1 fruit fly cellular context compared by ENCODE assay signal in the genomic region with DNA sequence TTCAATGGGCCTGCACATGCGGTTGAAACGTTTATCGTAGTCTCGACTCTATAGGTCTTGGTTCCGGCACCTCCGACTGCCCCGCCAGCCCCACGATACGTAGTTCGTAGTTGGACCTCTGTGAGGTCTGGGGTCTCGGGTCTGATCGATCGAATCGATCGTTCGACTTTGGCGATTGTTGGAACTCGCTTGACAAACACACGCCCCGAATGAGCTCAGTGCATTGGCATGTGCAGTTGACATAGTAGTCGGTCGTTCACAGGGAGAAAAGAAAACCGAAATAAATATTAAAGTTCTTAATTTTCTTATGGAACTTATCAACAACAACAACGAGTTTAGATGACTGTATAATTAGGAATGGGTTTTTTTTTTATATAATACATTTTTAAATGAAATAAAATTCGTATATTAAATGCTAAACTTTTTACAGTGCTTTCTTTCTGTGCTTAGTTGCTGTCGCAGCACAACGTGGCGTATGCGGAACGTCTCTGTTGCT.
TF ChIP-seq lines count a peak whose summit lies in the region.

No protein-coding gene starts in this region.

TF ChIP-seq in whole organism, embryonic, 481 proteins besides CTCF, POLR2A, EP300 and RAD21 (continued from another document and continues in another):
- TF ChIP-seq Sin3A (optimal IDR thresholded peaks at IDR 0.05; lab: Kevin White, UChicago) (no peak), ab (GFP tag; optimal IDR thresholded peaks at IDR 0.05; lab: Kevin White, UChicago) (no peak), CHES-1-like (GFP tag; optimal IDR thresholded peaks at IDR 0.05; lab: Kevin White, UChicago) (no peak), dmrt11E (tag; optimal IDR thresholded peaks at IDR 0.05; lab: Kevin White, UChicago) (no peak), CG10431 (GFP tag; optimal IDR thresholded peaks at IDR 0.05; lab: Kevin White, UChicago) (no peak), pum (GFP tag; optimal IDR thresholded peaks at IDR 0.05; lab: Kevin White, UChicago) (no peak), hkb (optimal IDR thresholded peaks at IDR 0.05; lab: Kevin White, UChicago) (no peak), hkb (GFP tag; IDR thresholded peaks at IDR 0.05; lab: Robert Waterston, UW) (peak; percentile 33; the same call in 1 of the 2 replicates), chm (GFP tag; IDR thresholded peaks at IDR 0.05; lab: Robert Waterston, UW) (no peak), nerfin-1 (tag; optimal IDR thresholded peaks at IDR 0.05; lab: Kevin White, UChicago) (no peak), Lpt (GFP tag; optimal IDR thresholded peaks at IDR 0.05; lab: Kevin White, UChicago) (no peak), prd (optimal IDR thresholded peaks at IDR 0.05; lab: Kevin White, UChicago) (no peak), prd (GFP tag; IDR thresholded peaks at IDR 0.05; lab: Robert Waterston, UW) (peak; percentile 21; the same call in 1 of the 3 replicates), CG17612 (GFP tag; IDR thresholded peaks at IDR 0.05; lab: Robert Waterston, UW) (no peak), trem (tag; optimal IDR thresholded peaks at IDR 0.05; lab: Kevin White, UChicago) (no peak), nau (GFP tag; optimal IDR thresholded peaks at IDR 0.05; lab: Kevin White, UChicago) (no peak), CG7271 (tag; optimal IDR thresholded peaks at IDR 0.05; lab: Kevin White, UChicago) (no peak), CG9727 (GFP tag; optimal IDR thresholded peaks at IDR 0.05; lab: Kevin White, UChicago) (no peak), da (GFP tag; optimal IDR thresholded peaks at IDR 0.05; lab: Kevin White, UChicago) (no peak), NFAT (GFP tag; IDR thresholded peaks at IDR 0.05; lab: Robert Waterston, UW) (no peak), E2f2 (GFP tag; IDR thresholded peaks at IDR 0.05; lab: Robert Waterston, UW) (0 out of 2 replicates have a peak, but pooled peaks have one; percentile 16), CG6791 (GFP tag; IDR thresholded peaks at IDR 0.05; lab: Robert Waterston, UW; ENCODE audit: partially characterized antibody) (no peak), CG4854 (GFP tag; optimal IDR thresholded peaks at IDR 0.05; lab: Kevin White, UChicago) (no peak), CG17568 (GFP tag; optimal IDR thresholded peaks at IDR 0.05; lab: Kevin White, UChicago) (no peak), Hmr (GFP tag; optimal IDR thresholded peaks at IDR 0.05; lab: Kevin White, UChicago) (no peak), Myb (GFP tag; optimal IDR thresholded peaks at IDR 0.05; lab: Kevin White, UChicago) (no peak), exex (tag; optimal IDR thresholded peaks at IDR 0.05; lab: Kevin White, UChicago) (no peak), sug (tag; optimal IDR thresholded peaks at IDR 0.05; lab: Kevin White, UChicago) (no peak), bsh (GFP tag; optimal IDR thresholded peaks at IDR 0.05; lab: Kevin White, UChicago) (peak in 1 of 2 experiments; percentile 59), CG6813 (GFP tag; optimal IDR thresholded peaks at IDR 0.05; lab: Kevin White, UChicago) (no peak), NC2β (GFP tag; optimal IDR thresholded peaks at IDR 0.05; lab: Kevin White, UChicago) (no peak), CG1832 (GFP tag; optimal IDR thresholded peaks at IDR 0.05; lab: Kevin White, UChicago) (no peak), CG32767 (GFP tag; IDR thresholded peaks at IDR 0.05; lab: Robert Waterston, UW) (0 out of 2 replicates have a peak, but pooled peaks have one; percentile 38), Ada2b (GFP tag; IDR thresholded peaks at IDR 0.05; lab: Robert Waterston, UW) (0 out of 2 replicates have a peak, but pooled peaks have one; percentile 8), unc-4 (GFP tag; IDR thresholded peaks at IDR 0.05; lab: Robert Waterston, UW; ENCODE audit: partially characterized antibody) (no peak), CG10366 (GFP tag; IDR thresholded peaks at IDR 0.05; lab: Robert Waterston, UW) (no peak), Rx (GFP tag; IDR thresholded peaks at IDR 0.05; lab: Robert Waterston, UW) (no peak), inv (GFP tag; IDR thresholded peaks at IDR 0.05; lab: Robert Waterston, UW; ENCODE audit: partially characterized antibody) (no peak), CG8478 (optimal IDR thresholded peaks at IDR 0.05; lab: Kevin White, UChicago) (no peak), Sry-β (GFP tag; optimal IDR thresholded peaks at IDR 0.05; lab: Kevin White, UChicago) (no peak), E2f1 (GFP tag; IDR thresholded peaks at IDR 0.05; lab: Robert Waterston, UW) (no peak), D (optimal IDR thresholded peaks at IDR 0.05; lab: Kevin White, UChicago) (no peak), D (GFP tag; optimal IDR thresholded peaks at IDR 0.05; lab: Kevin White, UChicago) (no peak), Fer3 (tag; optimal IDR thresholded peaks at IDR 0.05; lab: Kevin White, UChicago) (no peak), dmrt99B (tag; optimal IDR thresholded peaks at IDR 0.05; lab: Kevin White, UChicago) (peak; percentile 63), CG2120 (GFP tag; optimal IDR thresholded peaks at IDR 0.05; lab: Kevin White, UChicago) (no peak), Oli (tag; optimal IDR thresholded peaks at IDR 0.05; lab: Kevin White, UChicago) (peak; percentile 28), CG30020 (tag; optimal IDR thresholded peaks at IDR 0.05; lab: Kevin White, UChicago) (no peak), CkIIα-i1 (GFP tag; IDR thresholded peaks at IDR 0.05; lab: Robert Waterston, UW) (no peak), CG18764 (GFP tag; optimal IDR thresholded peaks at IDR 0.05; lab: Kevin White, UChicago) (no peak), H2.0 (GFP tag; IDR thresholded peaks at IDR 0.05; lab: Robert Waterston, UW) (no peak), BtbVII (GFP tag; optimal IDR thresholded peaks at IDR 0.05; lab: Kevin White, UChicago) (no peak), sd (tag; optimal IDR thresholded peaks at IDR 0.05; lab: Kevin White, UChicago) (peak; percentile 34), kay (GFP tag; optimal IDR thresholded peaks at IDR 0.05; lab: Kevin White, UChicago) (no peak), CG9215 (GFP tag; IDR thresholded peaks at IDR 0.05; lab: Robert Waterston, UW) (no peak), CG11696 (GFP tag; IDR thresholded peaks at IDR 0.05; lab: Robert Waterston, UW) (no peak), CG13894 (tag; optimal IDR thresholded peaks at IDR 0.05; lab: Kevin White, UChicago) (no peak), ham (GFP tag; IDR thresholded peaks at IDR 0.05; lab: Robert Waterston, UW) (no peak), CG12104 (GFP tag; optimal IDR thresholded peaks at IDR 0.05; lab: Kevin White, UChicago) (no peak), CG3407 (GFP tag; optimal IDR thresholded peaks at IDR 0.05; lab: Kevin White, UChicago) (no peak), CG9609 (GFP tag; optimal IDR thresholded peaks at IDR 0.05; lab: Kevin White, UChicago) (no peak), ftz-f1 (GFP tag; optimal IDR thresholded peaks at IDR 0.05; lab: Kevin White, UChicago) (no peak), CG18011 (GFP tag; optimal IDR thresholded peaks at IDR 0.05; lab: Kevin White, UChicago) (no peak), CG15011 (GFP tag; optimal IDR thresholded peaks at IDR 0.05; lab: Kevin White, UChicago) (no peak), h (optimal IDR thresholded peaks at IDR 0.05; lab: Kevin White, UChicago) (no peak), ci (GFP tag; IDR thresholded peaks at IDR 0.05; lab: Robert Waterston, UW) (no peak), Max (GFP tag; optimal IDR thresholded peaks at IDR 0.05; lab: Kevin White, UChicago) (no peak), CG16813 (GFP tag; IDR thresholded peaks at IDR 0.05; lab: Robert Waterston, UW; ENCODE audit: partially characterized antibody) (no peak), CG8281 (tag; optimal IDR thresholded peaks at IDR 0.05; lab: Kevin White, UChicago) (no peak), Usf (GFP tag; optimal IDR thresholded peaks at IDR 0.05; lab: Kevin White, UChicago) (no peak), ash1 (GFP tag; optimal IDR thresholded peaks at IDR 0.05; lab: Kevin White, UChicago) (no peak), Hr51 (GFP tag; optimal IDR thresholded peaks at IDR 0.05; lab: Kevin White, UChicago) (peak in 1 of 2 experiments; percentile 61), HLHmδ (GFP tag; optimal IDR thresholded peaks at IDR 0.05; lab: Kevin White, UChicago) (no peak), grn (GFP tag; optimal IDR thresholded peaks at IDR 0.05; lab: Kevin White, UChicago) (no peak), Jarid2 (GFP tag; optimal IDR thresholded peaks at IDR 0.05; lab: Kevin White, UChicago) (no peak), fru (optimal IDR thresholded peaks at IDR 0.05; lab: Kevin White, UChicago) (no peak), CG34376 (GFP tag; optimal IDR thresholded peaks at IDR 0.05; lab: Kevin White, UChicago) (no peak), Dp (GFP tag; optimal IDR thresholded peaks at IDR 0.05; lab: Kevin White, UChicago) (no peak), CG3065 (GFP tag; optimal IDR thresholded peaks at IDR 0.05; lab: Kevin White, UChicago) (no peak), Hand (GFP tag; optimal IDR thresholded peaks at IDR 0.05; lab: Kevin White, UChicago) (no peak), gcm (GFP tag; optimal IDR thresholded peaks at IDR 0.05; lab: Kevin White, UChicago) (no peak), CG15073 (GFP tag; optimal IDR thresholded peaks at IDR 0.05; lab: Kevin White, UChicago) (no peak), seq (GFP tag; IDR thresholded peaks at IDR 0.05; lab: Robert Waterston, UW) (0 out of 2 replicates have a peak, but pooled peaks have one; percentile 12), insv (GFP tag; optimal IDR thresholded peaks at IDR 0.05; lab: Kevin White, UChicago) (no peak), Optix (GFP tag; IDR thresholded peaks at IDR 0.05; lab: Robert Waterston, UW) (no peak), hb (GFP tag; IDR thresholded peaks at IDR 0.05; lab: Robert Waterston, UW; ENCODE audit: partially characterized antibody) (no peak), Antp (GFP tag; optimal IDR thresholded peaks at IDR 0.05; lab: Kevin White, UChicago) (no peak), chn (GFP tag; optimal IDR thresholded peaks at IDR 0.05; lab: Kevin White, UChicago) (no peak), caup (GFP tag; optimal IDR thresholded peaks at IDR 0.05; lab: Kevin White, UChicago; ENCODE audit: severe bottlenecking) (no peak), lmd (GFP tag; IDR thresholded peaks at IDR 0.05; lab: Robert Waterston, UW) (no peak), gsb (GFP tag; IDR thresholded peaks at IDR 0.05; lab: Robert Waterston, UW) (no peak), B-H1 (GFP tag; IDR thresholded peaks at IDR 0.05; lab: Robert Waterston, UW) (no peak), sim (GFP tag; IDR thresholded peaks at IDR 0.05; lab: Robert Waterston, UW) (no peak), CG3838 (GFP tag; optimal IDR thresholded peaks at IDR 0.05; lab: Kevin White, UChicago) (no peak), CG2199 (GFP tag; IDR thresholded peaks at IDR 0.05; lab: Robert Waterston, UW) (no peak), Nf-YA (GFP tag; IDR thresholded peaks at IDR 0.05; lab: Robert Waterston, UW) (no peak), CG9876 (GFP tag; optimal IDR thresholded peaks at IDR 0.05; lab: Kevin White, UChicago) (no peak), vvl (GFP tag; IDR thresholded peaks at IDR 0.05; lab: Robert Waterston, UW) (no peak), odd (GFP tag; optimal IDR thresholded peaks at IDR 0.05; lab: Kevin White, UChicago) (no peak), ken (GFP tag; IDR thresholded peaks at IDR 0.05; lab: Robert Waterston, UW) (no peak), Chrac-16 (GFP tag; optimal IDR thresholded peaks at IDR 0.05; lab: Kevin White, UChicago) (no peak), Stat92E (GFP tag; optimal IDR thresholded peaks at IDR 0.05; lab: Kevin White, UChicago) (no peak), p53 (GFP tag; optimal IDR thresholded peaks at IDR 0.05; lab: Kevin White, UChicago) (no peak), Nf-YC (tag; optimal IDR thresholded peaks at IDR 0.05; lab: Kevin White, UChicago) (no peak), cg (GFP tag; optimal IDR thresholded peaks at IDR 0.05; lab: Kevin White, UChicago) (no peak), her (GFP tag; optimal IDR thresholded peaks at IDR 0.05; lab: Kevin White, UChicago) (no peak), CG33557 (GFP tag; optimal IDR thresholded peaks at IDR 0.05; lab: Kevin White, UChicago) (no peak), CG7928 (GFP tag; optimal IDR thresholded peaks at IDR 0.05; lab: Kevin White, UChicago) (no peak), Asciz (GFP tag; optimal IDR thresholded peaks at IDR 0.05; lab: Kevin White, UChicago) (peak; percentile 34), Sry-δ (GFP tag; optimal IDR thresholded peaks at IDR 0.05; lab: Kevin White, UChicago) (no peak), CG9437 (GFP tag; optimal IDR thresholded peaks at IDR 0.05; lab: Kevin White, UChicago) (no peak), HLH3B (GFP tag; IDR thresholded peaks at IDR 0.05; lab: Robert Waterston, UW) (0 out of 2 replicates have a peak, but pooled peaks have one; percentile 41), ara (GFP tag; IDR thresholded peaks at IDR 0.05; lab: Robert Waterston, UW) (no peak), CG17385 (GFP tag; optimal IDR thresholded peaks at IDR 0.05; lab: Kevin White, UChicago) (peak; percentile 13), CG2116 (GFP tag; optimal IDR thresholded peaks at IDR 0.05; lab: Kevin White, UChicago) (no peak), HmgZ (tag; optimal IDR thresholded peaks at IDR 0.05; lab: Kevin White, UChicago) (no peak), Atf-2 (GFP tag; optimal IDR thresholded peaks at IDR 0.05; lab: Kevin White, UChicago) (no peak), pan (optimal IDR thresholded peaks at IDR 0.05; lab: Kevin White, UChicago) (no peak), pan (GFP tag; optimal IDR thresholded peaks at IDR 0.05 in 1 of 2, IDR thresholded peaks at IDR 0.05 in 1 of 2) (peak in 1 of 2 experiments; percentile 55), CG11456 (GFP tag; IDR thresholded peaks at IDR 0.05; lab: Robert Waterston, UW) (no peak), Bteb2 (GFP tag; optimal IDR thresholded peaks at IDR 0.05; lab: Kevin White, UChicago) (no peak), MBD-R2 (GFP tag; IDR thresholded peaks at IDR 0.05; lab: Robert Waterston, UW) (no peak), btn (GFP tag; optimal IDR thresholded peaks at IDR 0.05; lab: Kevin White, UChicago) (no peak), CG17359 (tag; optimal IDR thresholded peaks at IDR 0.05; lab: Kevin White, UChicago) (peak; percentile 57), sens-2 (GFP tag; IDR thresholded peaks at IDR 0.05; lab: Robert Waterston, UW) (no peak), CG15269 (tag; optimal IDR thresholded peaks at IDR 0.05; lab: Kevin White, UChicago) (no peak), Hey (tag; optimal IDR thresholded peaks at IDR 0.05; lab: Kevin White, UChicago) (no peak), Dek (tag; optimal IDR thresholded peaks at IDR 0.05; lab: Kevin White, UChicago) (no peak), Gsc (GFP tag; IDR thresholded peaks at IDR 0.05; lab: Robert Waterston, UW) (no peak), CG17361 (GFP tag; IDR thresholded peaks at IDR 0.05; lab: Robert Waterston, UW) (peak; percentile 33; the same call in 1 of the 3 replicates), pzg (GFP tag; optimal IDR thresholded peaks at IDR 0.05; lab: Kevin White, UChicago) (no peak), Spps (tag; optimal IDR thresholded peaks at IDR 0.05; lab: Kevin White, UChicago) (no peak)
